Worm (Caenorhabditis elegans) whole organism, midembryonic: Measurements from ENCODE around the gene Y113G7B.12.

Source experiments
- T22C8.4 ChIP-seq: fragments of 200-800 bp; sonication (Bioruptor generic); IDR thresholded peaks from 2 replicates; pipeline ENCODE4 v1.3.6; 2022; ENCODE audit warnings: missing genetic modification characterization, missing compliant biosample characterization
- cog-1 ChIP-seq: sonication (generic microtip); optimal IDR thresholded peaks from 2 replicates; lab custom pipeline; 2016; ENCODE audit warnings: missing genetic modification characterization, missing compliant biosample characterization
- flt-1 ChIP-seq: fragments of 200-800 bp; sonication (Bioruptor generic); IDR thresholded peaks from 2 replicates; pipeline ENCODE4 v1.3.6; 2022; ENCODE audit warnings: missing genetic modification characterization, missing compliant biosample characterization
- klf-2 ChIP-seq: fragments of 200-800 bp; sonication (Bioruptor generic); conservative IDR thresholded peaks from 2 replicates; pipeline ENCODE4 v1.3.6; 2022; ENCODE audit warnings: missing genetic modification reagents, missing genetic modification characterization, missing compliant biosample characterization
- med-1 ChIP-seq: sonication (generic microtip); optimal IDR thresholded peaks from 2 replicates; lab custom pipeline; 2017; ENCODE audit warnings: missing genetic modification characterization, mild to moderate bottlenecking, missing compliant biosample characterization, antibody characterized with exemption, missing genetic modification reagents; ENCODE audit not compliant: insufficient read depth
- tab-1 ChIP-seq: fragments of 200-800 bp; sonication (Bioruptor generic); IDR thresholded peaks from 2 replicates; pipeline ENCODE4 v1.3.6; 2022; ENCODE audit warnings: missing genetic modification characterization, missing compliant biosample characterization
- ztf-29 ChIP-seq: fragments of 200-800 bp; sonication (Bioruptor generic); IDR thresholded peaks from 2 replicates; pipeline ENCODE4 v1.3.6; 2022; ENCODE audit warnings: missing genetic modification reagents, missing genetic modification characterization, missing compliant biosample characterization

ce11 chrV:20192102-20192880 is 20.2 kb downstream of the Y113G7B.12 start, which contains the start of the genes fbxa-115 and Y113G7B.27:
- TF ChIP-seq tab-1 (no peak), klf-2 (no peak), med-1 (GFP tag; lab: Kevin White, UChicago) (no peak), T22C8.4 (GFP tag; lab: Robert Waterston, UW) (no peak), flt-1 (GFP tag; lab: Robert Waterston, UW) (no peak), cog-1 (tag; lab: Kevin White, UChicago) (no peak), ztf-29 (GFP tag; lab: Robert Waterston, UW) (no peak)
